Fruit fly (Drosophila melanogaster) whole organism, embryonic: ENCODE data around the gene Lsp2.

ENCODE experiments used
- ATbp ChIP-seq: fragments of 200-800 bp; sonication (Bioruptor generic); optimal IDR thresholded peaks from 2 replicates; lab custom pipeline; 2017; ENCODE audit warnings: missing biosample characterization, mild to moderate bottlenecking, missing genetic modification characterization, missing genetic modification reagents
- Awh ChIP-seq: fragments of 200-800 bp; sonication (Bioruptor generic); IDR thresholded peaks from 2 replicates; pipeline ENCODE4, ENCODE4 v1.3.6; 2022; ENCODE audit warnings: missing biosample characterization, missing genetic modification characterization
- CG10565 ChIP-seq: fragments of 200-800 bp; sonication (Bioruptor generic); optimal IDR thresholded peaks from 3 replicates; lab custom pipeline; 2016; ENCODE audit warnings: missing biosample characterization, mild to moderate bottlenecking, missing genetic modification characterization
- CG11093 ChIP-seq: fragments of 200-800 bp; sonication (Bioruptor generic); IDR thresholded peaks from 3 replicates; pipeline ENCODE4 v1.3.6; 2022; ENCODE audit warnings: missing biosample characterization, missing genetic modification characterization
- CG11695 ChIP-seq: fragments of 200-800 bp; sonication (Bioruptor generic); IDR thresholded peaks from 3 replicates; pipeline ENCODE4 v1.3.6; 2022; ENCODE audit warnings: missing biosample characterization, missing genetic modification characterization
- CG11696 ChIP-seq: fragments of 200-800 bp; sonication (Bioruptor generic); IDR thresholded peaks from 2 replicates; pipeline ENCODE4 v1.3.6; 2022; ENCODE audit warnings: missing biosample characterization, missing genetic modification characterization
- CG13894 ChIP-seq: fragments of 200-800 bp; sonication (Bioruptor generic); optimal IDR thresholded peaks from 3 replicates; lab custom pipeline; 2018; ENCODE audit warnings: missing biosample characterization, mild to moderate bottlenecking, missing genetic modification characterization, moderate library complexity
- CG14667 ChIP-seq: fragments of 200-800 bp; sonication (Bioruptor generic); IDR thresholded peaks from 2 replicates; pipeline ENCODE4 v1.3.6; 2022; ENCODE audit warnings: missing biosample characterization, missing genetic modification characterization
- CG14860 ChIP-seq: fragments of 200-800 bp; sonication (Bioruptor generic); IDR thresholded peaks from 3 replicates; pipeline ENCODE4 v1.3.6; 2022; ENCODE audit warnings: missing biosample characterization, missing genetic modification characterization; ENCODE audit not compliant: partially characterized antibody
- CG15269 ChIP-seq: fragments of 200-800 bp; sonication (Bioruptor generic); optimal IDR thresholded peaks from 2 replicates; lab custom pipeline; 2018; ENCODE audit warnings: missing biosample characterization, mild to moderate bottlenecking, missing genetic modification characterization, moderate library complexity
- CG1603 ChIP-seq: fragments of 200-800 bp; sonication (Bioruptor generic); optimal IDR thresholded peaks from 2 replicates; lab custom pipeline; 2019; ENCODE audit warnings: missing biosample characterization, mild to moderate bottlenecking, missing genetic modification characterization, moderate library complexity
- CG17802 ChIP-seq: fragments of 200-800 bp; sonication (Bioruptor generic); optimal IDR thresholded peaks from 2 replicates; lab custom pipeline; 2018; ENCODE audit warnings: missing biosample characterization, mild to moderate bottlenecking, missing genetic modification characterization, moderate library complexity
- CG2120 ChIP-seq: fragments of 200-800 bp; sonication (Bioruptor generic); optimal IDR thresholded peaks from 3 replicates; lab custom pipeline; 2016; ENCODE audit warnings: missing biosample characterization, missing genetic modification characterization
- CG31388 ChIP-seq: fragments of 200-800 bp; sonication (Bioruptor generic); optimal IDR thresholded peaks from 2 replicates; lab custom pipeline; 2016; ENCODE audit warnings: missing biosample characterization, missing genetic modification characterization
- CG3407 ChIP-seq: fragments of 200-800 bp; sonication (Bioruptor generic); optimal IDR thresholded peaks from 2 replicates; lab custom pipeline; 2018; ENCODE audit warnings: missing biosample characterization, mild to moderate bottlenecking, missing genetic modification characterization
- CG3995 ChIP-seq: fragments of 200-800 bp; sonication (Bioruptor generic); optimal IDR thresholded peaks from 3 replicates; lab custom pipeline; 2016; ENCODE audit warnings: missing biosample characterization, missing genetic modification characterization
- CG8478 ChIP-seq: fragments of >200 bp; optimal IDR thresholded peaks from 2 replicates; lab custom pipeline; 2018
- CrebB ChIP-seq: fragments of 200-800 bp; sonication (Bioruptor generic); optimal IDR thresholded peaks from 3 replicates; lab custom pipeline; 2018; ENCODE audit warnings: missing biosample characterization, mild to moderate bottlenecking, missing genetic modification characterization
- GATAe ChIP-seq: fragments of 200-800 bp; sonication (Bioruptor generic); conservative IDR thresholded peaks from 2 replicates; pipeline ENCODE4 v1.3.6; 2022; ENCODE audit warnings: missing biosample characterization, missing genetic modification characterization
- Hey ChIP-seq: fragments of 200-800 bp; sonication (Bioruptor generic); optimal IDR thresholded peaks from 3 replicates; lab custom pipeline; 2018; ENCODE audit warnings: missing biosample characterization, mild to moderate bottlenecking, missing genetic modification characterization
- Lhr ChIP-seq: fragments of 200-800 bp; sonication (Bioruptor generic); optimal IDR thresholded peaks from 3 replicates; lab custom pipeline; 2017; ENCODE audit warnings: mild to moderate bottlenecking, missing biosample characterization, missing genetic modification reagents, missing genetic modification characterization
- MBD-R2 ChIP-seq: fragments of 200-800 bp; sonication (Bioruptor generic); IDR thresholded peaks from 2 replicates; pipeline ENCODE4 v1.3.6; 2022; ENCODE audit warnings: missing biosample characterization, missing genetic modification characterization
- MESR4 ChIP-seq: fragments of 200-800 bp; sonication (Bioruptor generic); optimal IDR thresholded peaks from 2 replicates; lab custom pipeline; 2018; ENCODE audit warnings: missing biosample characterization, mild to moderate bottlenecking, missing genetic modification characterization, moderate library complexity
- Mad ChIP-seq: fragments of 200-800 bp; sonication (Bioruptor generic); optimal IDR thresholded peaks from 2 replicates; lab custom pipeline; 2016; ENCODE audit warnings: missing biosample characterization, missing genetic modification characterization
- Max ChIP-seq: fragments of 200-800 bp; sonication (Bioruptor generic); optimal IDR thresholded peaks from 2 replicates; lab custom pipeline; 2016; ENCODE audit warnings: missing biosample characterization, mild to moderate bottlenecking, missing genetic modification characterization
- Ptx1 ChIP-seq: fragments of 200-800 bp; sonication (Bioruptor generic); IDR thresholded peaks from 2 replicates; pipeline ENCODE4 v1.3.6; 2022; ENCODE audit warnings: missing biosample characterization, missing genetic modification characterization
- Scr ChIP-seq: fragments of 200-800 bp; sonication (Bioruptor generic); IDR thresholded peaks from 2 replicates; pipeline ENCODE4 v1.3.6; 2022; ENCODE audit warnings: missing biosample characterization, missing genetic modification characterization; ENCODE audit not compliant: partially characterized antibody
- Spps ChIP-seq: fragments of 200-800 bp; sonication (Bioruptor generic); optimal IDR thresholded peaks from 2 replicates; lab custom pipeline; 2018; ENCODE audit warnings: missing biosample characterization, mild to moderate bottlenecking, missing genetic modification characterization
- Sry-β ChIP-seq: fragments of 200-800 bp; sonication (Bioruptor generic); optimal IDR thresholded peaks from 2 replicates; lab custom pipeline; 2018; ENCODE audit warnings: missing biosample characterization, mild to moderate bottlenecking, missing genetic modification characterization, moderate library complexity
- Ssrp ChIP-seq: fragments of 200-800 bp; sonication (Bioruptor generic); optimal IDR thresholded peaks from 2 replicates; lab custom pipeline; 2018; ENCODE audit warnings: missing biosample characterization, mild to moderate bottlenecking, missing genetic modification characterization, moderate library complexity
- az2 ChIP-seq: fragments of 200-800 bp; sonication (Bioruptor generic); optimal IDR thresholded peaks from 3 replicates; lab custom pipeline; 2016; ENCODE audit warnings: missing biosample characterization, missing genetic modification characterization
- bbx ChIP-seq: fragments of 200-800 bp; sonication (Bioruptor generic); IDR thresholded peaks from 2 replicates; pipeline ENCODE4 v1.3.6; 2022; ENCODE audit warnings: missing biosample characterization, missing genetic modification characterization; ENCODE audit not compliant: partially characterized antibody
- cg ChIP-seq: fragments of 200-800 bp; sonication (Bioruptor generic); optimal IDR thresholded peaks from 3 replicates; lab custom pipeline; 2019; ENCODE audit warnings: missing biosample characterization, mild to moderate bottlenecking, missing genetic modification characterization, moderate library complexity
- ftz-f1 ChIP-seq: fragments of 200-800 bp; sonication (Bioruptor generic); optimal IDR thresholded peaks from 2 replicates; lab custom pipeline; 2016; ENCODE audit warnings: missing biosample characterization, missing genetic modification characterization
- insv ChIP-seq, 2 experiments: fragments of 200-800 bp; sonication (Bioruptor generic); optimal IDR thresholded peaks; 3 replicates each; lab custom pipeline; 2016 to 2018; ENCODE audit warnings: missing biosample characterization in 2 of 2, missing genetic modification characterization in 2 of 2
- jigr1 ChIP-seq: fragments of 200-800 bp; sonication (Bioruptor generic); IDR thresholded peaks from 3 replicates; pipeline ENCODE4 v1.3.6; 2022; ENCODE audit warnings: missing biosample characterization, missing genetic modification characterization
- ken ChIP-seq: fragments of 200-800 bp; sonication (Bioruptor generic); IDR thresholded peaks from 3 replicates; pipeline ENCODE4 v1.3.6; 2022; ENCODE audit warnings: missing biosample characterization, missing genetic modification characterization
- lmd ChIP-seq: fragments of 200-800 bp; sonication (Bioruptor generic); IDR thresholded peaks from 2 replicates; pipeline ENCODE4 v1.3.6; 2022; ENCODE audit warnings: missing biosample characterization, missing genetic modification characterization
- odd ChIP-seq: fragments of 200-800 bp; sonication (Bioruptor generic); optimal IDR thresholded peaks from 2 replicates; lab custom pipeline; 2017; ENCODE audit warnings: missing biosample characterization, mild to moderate bottlenecking, missing genetic modification characterization
- org-1 ChIP-seq: fragments of 200-800 bp; sonication (Bioruptor generic); optimal IDR thresholded peaks from 2 replicates; lab custom pipeline; 2017; ENCODE audit warnings: missing biosample characterization, missing genetic modification characterization
- pan ChIP-seq, 4 experiments: fragments of >200 bp in 3 of 4; fragments of 200-800 bp in 1 of 4; sonication (Bioruptor generic) in 1 of 4; optimal IDR thresholded peaks in 3 of 4; IDR thresholded peaks in 1 of 4; 2 replicates each; pipeline versions ENCODE4 v1.3.6 to Lab custom; 2017 to 2022; ENCODE audit warnings: missing biosample characterization in 2 of 4, missing genetic modification characterization in 2 of 4, mixed read lengths in 1 of 4
- pb ChIP-seq: fragments of 200-800 bp; sonication (Bioruptor generic); optimal IDR thresholded peaks from 3 replicates; lab custom pipeline; 2016; ENCODE audit warnings: missing biosample characterization, missing genetic modification characterization
- prd ChIP-seq, 3 experiments: fragments of >200 bp in 2 of 3; fragments of 200-800 bp in 1 of 3; sonication (Bioruptor generic) in 1 of 3; optimal IDR thresholded peaks in 2 of 3; IDR thresholded peaks in 1 of 3; 2 replicates in 2 of 3; 3 replicates in 1 of 3; pipeline versions ENCODE4 v1.3.6 to Lab custom; 2017 to 2022; ENCODE audit warnings: missing biosample characterization in 1 of 3, missing genetic modification characterization in 1 of 3
- pum ChIP-seq: fragments of 200-800 bp; sonication (Bioruptor generic); optimal IDR thresholded peaks from 2 replicates; lab custom pipeline; 2016; ENCODE audit warnings: missing biosample characterization, missing genetic modification characterization
- ro ChIP-seq: fragments of 200-800 bp; sonication (Bioruptor generic); IDR thresholded peaks from 2 replicates; pipeline ENCODE4 v1.3.6; 2022; ENCODE audit warnings: missing biosample characterization, missing genetic modification characterization
- ttk ChIP-seq: fragments of 200-800 bp; sonication (Bioruptor generic); IDR thresholded peaks from 2 replicates; pipeline ENCODE4 v2.1.2; 2022; ENCODE audit warnings: missing biosample characterization, missing genetic modification characterization
- tup ChIP-seq: fragments of 200-800 bp; sonication (Bioruptor generic); optimal IDR thresholded peaks from 2 replicates; lab custom pipeline; 2016; ENCODE audit warnings: missing biosample characterization, mild to moderate bottlenecking, missing genetic modification characterization, moderate library complexity
- zfh2 ChIP-seq: fragments of 200-800 bp; sonication (Bioruptor generic); optimal IDR thresholded peaks from 2 replicates; lab custom pipeline; 2016; ENCODE audit warnings: missing biosample characterization, missing genetic modification characterization

Lsp2 gene

DNA sequence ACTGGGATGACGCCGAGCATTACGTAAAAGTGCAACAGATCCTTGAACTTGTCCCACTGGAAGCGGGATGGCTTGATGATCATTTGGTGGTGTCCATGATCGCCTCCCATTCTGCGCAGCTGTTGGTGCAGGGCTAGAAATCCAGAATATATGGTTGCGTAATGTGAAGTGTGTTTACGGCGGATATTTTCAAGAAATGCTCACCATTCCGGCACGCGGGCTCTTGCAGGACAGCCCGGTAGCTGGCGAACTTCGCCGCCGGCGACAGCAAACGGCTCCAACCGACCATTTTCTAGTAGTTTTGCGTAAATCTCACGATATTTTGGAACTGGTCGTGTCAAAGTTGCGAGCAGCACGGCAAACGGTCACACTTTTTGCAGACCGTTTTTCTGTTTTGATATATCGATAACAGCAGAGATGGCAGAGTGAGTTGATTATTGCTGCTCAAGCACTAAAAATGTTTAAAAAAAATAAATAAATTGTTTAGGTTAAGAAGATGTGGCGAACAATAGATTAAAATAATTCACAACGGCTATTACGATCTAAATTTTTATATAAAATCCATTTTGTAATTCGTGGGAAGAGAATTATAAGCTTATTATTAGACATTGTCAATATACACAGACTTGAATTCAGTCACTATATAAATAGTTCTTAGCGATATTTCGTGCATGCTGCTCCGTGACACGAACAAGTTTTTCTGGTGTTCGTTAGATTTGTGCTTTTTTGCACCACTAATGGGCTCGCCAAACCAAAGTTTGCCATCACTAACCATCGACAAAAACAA is 9.1 kb downstream of the Lsp2 start, which contains the start of the genes ND-SGDH and RhoGAP68F (continued):
- TF ChIP-seq pan (optimal IDR thresholded peaks at IDR 0.05; lab: Kevin White, UChicago), result no peak
- TF ChIP-seq pan (GFP tag; optimal IDR thresholded peaks at IDR 0.05 in 1 of 2, IDR thresholded peaks at IDR 0.05 in 1 of 2), result peak in 1 of 2 experiments; percentile 51
- TF ChIP-seq MESR4, result peak; percentile 78
- peak; percentile 91 for TF ChIP-seq CG3995 (GFP tag; lab: Kevin White, UChicago)
- TF ChIP-seq CG15269, result peak; percentile 74
- peak; percentile 98 for TF ChIP-seq Scr (GFP tag; lab: Robert Waterston, UW)
- peak; percentile 63 for TF ChIP-seq Max (GFP tag; lab: Kevin White, UChicago)
- peak; percentile 78 for TF ChIP-seq Sry-β (GFP tag; lab: Kevin White, UChicago)
- TF ChIP-seq bbx (GFP tag; lab: Robert Waterston, UW), result peak; percentile 89
- TF ChIP-seq Hey (tag; lab: Kevin White, UChicago), result no peak
- TF ChIP-seq CG13894 (tag; lab: Kevin White, UChicago), result peak; percentile 65
- TF ChIP-seq Lhr (GFP tag; lab: Kevin White, UChicago), result peak; percentile 74
- TF ChIP-seq CG14667 (GFP tag; lab: Robert Waterston, UW), result peak; percentile 36; the same call in 1 of the 2 replicates
- TF ChIP-seq CrebB (tag; lab: Kevin White, UChicago), result no peak
- no peak for TF ChIP-seq prd (optimal IDR thresholded peaks at IDR 0.05; lab: Kevin White, UChicago)
- peak; percentile 80; the same call in 2 of the 3 replicates for TF ChIP-seq prd (GFP tag; IDR thresholded peaks at IDR 0.05; lab: Robert Waterston, UW)
- peak; percentile 58; the same call in 1 of the 3 replicates for TF ChIP-seq ken (GFP tag; lab: Robert Waterston, UW)
- TF ChIP-seq jigr1 (GFP tag; lab: Robert Waterston, UW), result no peak
- peak; percentile 54; the same call in 1 of the 3 replicates for TF ChIP-seq CG11093
- TF ChIP-seq CG1603 (tag; lab: Kevin White, UChicago), result peak; percentile 18
- TF ChIP-seq ro (GFP tag; lab: Robert Waterston, UW), result no peak
- peak; percentile 86 for TF ChIP-seq zfh2 (GFP tag; lab: Kevin White, UChicago)
- no peak for TF ChIP-seq GATAe (GFP tag; lab: Robert Waterston, UW)
- no peak for TF ChIP-seq CG11696 (GFP tag; lab: Robert Waterston, UW)
- TF ChIP-seq cg (GFP tag; lab: Kevin White, UChicago), result no peak
- no peak for TF ChIP-seq ftz-f1 (GFP tag; lab: Kevin White, UChicago)
- TF ChIP-seq CG11695 (GFP tag; lab: Robert Waterston, UW), result peak; percentile 55; the same call in 2 of the 3 replicates
- TF ChIP-seq ATbp (GFP tag; lab: Kevin White, UChicago), result no peak
- peak; percentile 61 for TF ChIP-seq Mad (GFP tag; lab: Kevin White, UChicago)
- peak; percentile 35 for TF ChIP-seq CG31388 (GFP tag; lab: Kevin White, UChicago)
- TF ChIP-seq CG17802 (tag; lab: Kevin White, UChicago), result peak; percentile 17
- TF ChIP-seq org-1 (GFP tag; lab: Kevin White, UChicago), result no peak
- TF ChIP-seq CG10565 (GFP tag; lab: Kevin White, UChicago), result no peak
- TF ChIP-seq Spps (tag; lab: Kevin White, UChicago), result peak; percentile 2
- peak in 1 of 2 experiments; percentile 20 for TF ChIP-seq insv (GFP tag; optimal IDR thresholded peaks at IDR 0.05; lab: Kevin White, UChicago)
- no peak for TF ChIP-seq Awh (GFP tag; lab: Robert Waterston, UW)
- TF ChIP-seq az2 (GFP tag; lab: Kevin White, UChicago), result peak; percentile 72
- TF ChIP-seq CG3407 (GFP tag; lab: Kevin White, UChicago), result peak; percentile 49
- TF ChIP-seq ttk (GFP tag; lab: Robert Waterston, UW), result peak; percentile 49; the same call in 1 of the 2 replicates
- TF ChIP-seq Ptx1 (GFP tag; lab: Robert Waterston, UW), result peak; percentile 80
- peak; percentile 68 for TF ChIP-seq pum
- TF ChIP-seq MBD-R2 (GFP tag; lab: Robert Waterston, UW), result peak; percentile 55
- peak; percentile 77 for TF ChIP-seq lmd
- TF ChIP-seq tup (GFP tag; lab: Kevin White, UChicago), result peak; percentile 8
- peak; percentile 70 for TF ChIP-seq Ssrp (tag; lab: Kevin White, UChicago)
- TF ChIP-seq pb (GFP tag; lab: Kevin White, UChicago), result peak; percentile 28
- no peak for TF ChIP-seq odd (GFP tag; lab: Kevin White, UChicago)
- peak; percentile 86 for TF ChIP-seq CG2120 (GFP tag; lab: Kevin White, UChicago)
- no peak for TF ChIP-seq CG8478 (lab: Kevin White, UChicago)
- peak; percentile 96 for TF ChIP-seq CG14860 (GFP tag; lab: Robert Waterston, UW)
